Worm (Caenorhabditis elegans) whole organism, L3 larva: ENCODE measurements around the gene him-8.

Experiments
- ceh-9 ChIP-seq: sonication (generic microtip); optimal IDR thresholded peaks from 2 replicates; lab custom pipeline; 2018; ENCODE audit warnings: missing biosample characterization, missing genetic modification characterization
- egl-27 ChIP-seq: sonication (generic microtip); optimal IDR thresholded peaks from 4 replicates; lab custom pipeline; 2017; ENCODE audit warnings: missing biosample characterization, missing genetic modification reagents, missing genetic modification characterization
- mdl-1 ChIP-seq: fragments of 150-350 bp; optimal IDR thresholded peaks from 2 replicates; lab custom pipeline; 2014; ENCODE audit warnings: missing biosample characterization, missing genetic modification characterization

ce11 chrIV:10576624-10577023, 14.9 kb downstream of the him-8 start:
- TF ChIP-seq mdl-1 (tag; lab: Kevin White, UChicago) (no peak), ceh-9 (tag; lab: Kevin White, UChicago) (no peak), egl-27 (tag; lab: Kevin White, UChicago) (no peak)
